Worm (Caenorhabditis elegans): ENCODE data around the gene C40A11.7.

ce11 chrII:2112948-2113347, 37.4 kb downstream of the C40A11.7 start, which contains the start of gene R52.6:
- no peak for TF ChIP-seq ama-1 (optimal IDR thresholded peaks at IDR 0.05)
- no peak for TF ChIP-seq ztf-11 (tag; optimal IDR thresholded peaks at IDR 0.05)
- TF ChIP-seq F16B12.6 (tag; optimal IDR thresholded peaks at IDR 0.05) = no peak
- TF ChIP-seq egl-27 (tag; optimal IDR thresholded peaks at IDR 0.05) = no peak
- TF ChIP-seq elt-2 (tag; optimal IDR thresholded peaks at IDR 0.05) = no peak
- no peak for TF ChIP-seq fkh-4 (tag; optimal IDR thresholded peaks at IDR 0.05; ENCODE audit: borderline replicate concordance)
